Worm (Caenorhabditis elegans): ENCODE data around the gene F38B6.3.

Gene F38B6.3

DNA sequence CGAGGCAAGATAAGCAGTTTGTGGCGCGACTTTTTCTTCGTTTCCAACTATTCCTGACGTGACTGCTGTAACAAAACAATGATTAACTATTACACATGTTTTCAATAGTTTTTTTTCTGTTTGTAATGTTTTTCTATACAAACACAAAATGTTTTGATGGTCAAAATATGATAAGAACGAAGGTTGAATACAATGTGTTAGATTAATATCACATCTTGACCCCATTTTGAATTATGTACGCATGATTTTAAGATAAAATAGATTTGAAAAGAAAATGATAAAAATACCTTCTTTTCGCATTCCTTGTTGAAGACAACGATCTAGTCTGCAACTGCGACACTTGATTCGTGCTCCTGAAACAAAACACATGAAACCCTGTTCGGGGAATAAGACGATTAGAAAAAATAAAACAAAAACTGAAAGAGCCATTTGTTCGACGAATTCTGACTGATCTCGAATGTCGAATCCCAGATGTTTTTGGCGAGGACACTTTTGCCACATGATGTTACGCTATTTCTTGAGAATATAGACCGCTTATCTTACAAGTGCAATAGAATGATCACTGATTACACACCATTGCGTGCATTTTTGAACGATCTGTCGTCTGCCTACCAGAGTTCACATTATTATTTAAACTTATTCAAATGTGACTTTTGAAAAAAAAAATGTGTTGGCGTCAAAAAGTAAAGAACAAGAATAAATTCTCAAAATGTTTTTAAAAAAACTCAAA, 28.1 kb upstream of the F38B6.3 start:
- TF ChIP-seq mdl-1 (tag; optimal IDR thresholded peaks at IDR 0.05): no peak
- no peak for TF ChIP-seq nhr-12 (tag; optimal IDR thresholded peaks at IDR 0.05)
- peak; percentile 42 for TF ChIP-seq crh-2 (tag; optimal IDR thresholded peaks at IDR 0.05)
- TF ChIP-seq nhr-21 (tag; optimal IDR thresholded peaks at IDR 0.05): no peak
- peak; percentile 62 for TF ChIP-seq sma-3 (GFP tag; optimal IDR thresholded peaks at IDR 0.05)
- TF ChIP-seq unc-55 (GFP tag; optimal IDR thresholded peaks at IDR 0.05): no peak
- TF ChIP-seq sma-9 (GFP tag; optimal IDR thresholded peaks at IDR 0.05): peak; percentile 54
- no peak for TF ChIP-seq sma-9 (tag; optimal IDR thresholded peaks at IDR 0.05)
- no peak for TF ChIP-seq ceh-16 (tag; optimal IDR thresholded peaks at IDR 0.05)
- TF ChIP-seq nhr-129 (tag; optimal IDR thresholded peaks at IDR 0.05): peak; percentile 6
- peak; percentile 33 for TF ChIP-seq fos-1 (tag; optimal IDR thresholded peaks at IDR 0.05)
- TF ChIP-seq C34F6.9 (tag; optimal IDR thresholded peaks at IDR 0.05): no peak

ce11 chrX:6667468-6667867, 26.0 kb upstream of the F38B6.3 start:
- TF ChIP-seq fos-1 (tag; optimal IDR thresholded peaks at IDR 0.05): peak; percentile 96
- no peak for TF ChIP-seq egl-27 (tag; optimal IDR thresholded peaks at IDR 0.05)
- TF ChIP-seq crh-2 (tag; optimal IDR thresholded peaks at IDR 0.05): peak; percentile 25
- TF ChIP-seq unc-55 (GFP tag; optimal IDR thresholded peaks at IDR 0.05): no peak
- TF ChIP-seq sma-9 (GFP tag; optimal IDR thresholded peaks at IDR 0.05): peak; percentile 53
- no peak for TF ChIP-seq sma-9 (tag; optimal IDR thresholded peaks at IDR 0.05)
- TF ChIP-seq skn-1 (tag; optimal IDR thresholded peaks at IDR 0.05): peak; percentile 1

DNA sequence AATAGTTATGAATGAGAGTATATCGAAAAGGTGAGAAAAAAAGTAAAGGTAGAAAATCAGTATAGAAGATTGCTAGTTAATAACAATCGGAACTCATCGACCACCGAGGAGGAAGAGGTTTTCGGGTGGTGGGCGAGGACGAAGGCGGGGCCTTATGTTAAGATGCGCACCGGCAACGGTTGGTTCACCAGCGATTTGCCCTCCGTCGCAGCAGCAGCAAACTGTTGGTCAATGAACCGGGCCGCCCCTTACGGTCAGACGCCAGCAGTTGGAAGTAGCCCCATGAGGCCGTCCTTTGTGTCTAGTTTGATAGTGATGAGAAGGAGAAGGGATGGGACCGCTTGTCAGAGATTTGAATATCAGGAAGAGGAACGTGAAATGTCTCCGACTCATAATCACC, 24.5 kb upstream of the F38B6.3 start, which contains the start of gene nhr-137:
TSS of gene nhr-137 (minus strand) at position 101 of the 400 bp plus-strand sequence.
- TF ChIP-seq ceh-16 (tag; optimal IDR thresholded peaks at IDR 0.05): no peak
- TF ChIP-seq ZK546.5 (tag; optimal IDR thresholded peaks at IDR 0.05): no peak
- no peak for TF ChIP-seq mbf-1 (tag; optimal IDR thresholded peaks at IDR 0.05)
- TF ChIP-seq ztf-1 (GFP tag; conservative IDR thresholded peaks at IDR 0.05): no peak
- no peak for TF ChIP-seq blmp-1 (tag; optimal IDR thresholded peaks at IDR 0.05; ENCODE audit: insufficient read depth)
- no peak for TF ChIP-seq ceh-82 (tag; optimal IDR thresholded peaks at IDR 0.05)
- no peak for TF ChIP-seq nhr-12 (tag; optimal IDR thresholded peaks at IDR 0.05)
- no peak for TF ChIP-seq Y55F3AM.14 (GFP tag; optimal IDR thresholded peaks at IDR 0.05)
- TF ChIP-seq nhr-23 (tag; optimal IDR thresholded peaks at IDR 0.05): no peak
- no peak for TF ChIP-seq lsy-2 (tag; optimal IDR thresholded peaks at IDR 0.05)
- no peak for TF ChIP-seq nhr-21 (tag; optimal IDR thresholded peaks at IDR 0.05)
- no peak for TF ChIP-seq lin-13 (GFP tag; optimal IDR thresholded peaks at IDR 0.05)
- TF ChIP-seq mdl-1 (tag; optimal IDR thresholded peaks at IDR 0.05): no peak
- TF ChIP-seq unc-62 (GFP tag; optimal IDR thresholded peaks at IDR 0.05): no peak
- TF ChIP-seq elt-3 (tag; optimal IDR thresholded peaks at IDR 0.05): no peak

ce11 chrX:6669366-6669765, 24.1 kb upstream of the F38B6.3 start:
- TF ChIP-seq sma-9 (GFP tag; optimal IDR thresholded peaks at IDR 0.05) (peak; percentile 56), sma-9 (tag; optimal IDR thresholded peaks at IDR 0.05) (no peak), ama-1 (optimal IDR thresholded peaks at IDR 0.05) (no peak), ceh-16 (tag; optimal IDR thresholded peaks at IDR 0.05) (peak; percentile 85), elt-1 (tag; optimal IDR thresholded peaks at IDR 0.05) (peak; percentile 25)

DNA sequence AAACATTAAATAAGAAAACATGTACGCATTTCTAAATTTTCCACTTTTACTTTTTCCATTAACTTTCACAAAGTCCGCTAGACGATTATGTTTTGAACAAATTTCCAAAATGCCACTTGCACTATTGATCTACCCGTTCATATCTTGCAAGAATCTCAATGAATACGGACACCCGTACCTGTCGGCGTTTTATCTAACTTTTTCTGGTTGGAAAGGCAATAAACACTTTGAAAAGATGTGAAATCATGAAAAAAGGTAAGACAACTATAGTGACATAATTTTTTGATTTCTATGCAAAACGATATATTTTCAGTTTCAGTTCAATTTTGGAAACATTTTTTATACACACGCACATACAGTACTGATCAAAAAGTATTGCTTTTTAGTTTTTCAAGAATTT, 21.7 kb upstream of the F38B6.3 start:
- TF ChIP-seq nhr-12 (tag; optimal IDR thresholded peaks at IDR 0.05): no peak
- no peak for TF ChIP-seq nhr-10 (tag; optimal IDR thresholded peaks at IDR 0.05)
- TF ChIP-seq snpc-4 (tag; optimal IDR thresholded peaks at IDR 0.05): no peak
- no peak for TF ChIP-seq nhr-21 (tag; optimal IDR thresholded peaks at IDR 0.05)
- no peak for TF ChIP-seq ZK546.5 (tag; optimal IDR thresholded peaks at IDR 0.05)
- TF ChIP-seq elt-1 (tag; optimal IDR thresholded peaks at IDR 0.05): peak; percentile 32
- TF ChIP-seq lin-13 (GFP tag; optimal IDR thresholded peaks at IDR 0.05): no peak
- no peak for TF ChIP-seq skn-1 (tag; optimal IDR thresholded peaks at IDR 0.05)
- TF ChIP-seq unc-55 (GFP tag; optimal IDR thresholded peaks at IDR 0.05): no peak
- no peak for TF ChIP-seq R02D3.7 (tag; optimal IDR thresholded peaks at IDR 0.05)
- no peak for TF ChIP-seq nhr-25 (tag; optimal IDR thresholded peaks at IDR 0.05)
- TF ChIP-seq lin-39 (tag; optimal IDR thresholded peaks at IDR 0.05): no peak
- no peak for TF ChIP-seq egl-27 (tag; optimal IDR thresholded peaks at IDR 0.05)
- TF ChIP-seq ceh-16 (tag; optimal IDR thresholded peaks at IDR 0.05): peak; percentile 57
- no peak for TF ChIP-seq nhr-237 (tag; optimal IDR thresholded peaks at IDR 0.05)
- no peak for TF ChIP-seq ztf-1 (GFP tag; conservative IDR thresholded peaks at IDR 0.05)
- no peak for TF ChIP-seq fos-1 (tag; optimal IDR thresholded peaks at IDR 0.05)
- TF ChIP-seq sma-3 (GFP tag; optimal IDR thresholded peaks at IDR 0.05): no peak
- no peak for TF ChIP-seq lin-11 (tag; optimal IDR thresholded peaks at IDR 0.05)
- no peak for TF ChIP-seq Y55F3AM.14 (GFP tag; optimal IDR thresholded peaks at IDR 0.05)
- peak; percentile 21 for TF ChIP-seq sma-9 (GFP tag; optimal IDR thresholded peaks at IDR 0.05)
- TF ChIP-seq sma-9 (tag; optimal IDR thresholded peaks at IDR 0.05): no peak
- no peak for TF ChIP-seq blmp-1 (tag; optimal IDR thresholded peaks at IDR 0.05; ENCODE audit: insufficient read depth)
